Fruit fly (Drosophila melanogaster) whole organism, prepupa: ENCODE results near the gene PH4alphaSG2.

Experiments
- Blimp-1 ChIP-seq: fragments of 200-800 bp; sonication (Bioruptor generic); optimal IDR thresholded peaks from 3 replicates; lab custom pipeline; 2017; ENCODE audit warnings: missing biosample characterization, missing genetic modification characterization, mild to moderate bottlenecking, moderate library complexity, missing genetic modification reagents
- CG10631 ChIP-seq: fragments of 200-800 bp; sonication (Bioruptor generic); optimal IDR thresholded peaks from 2 replicates; lab custom pipeline; 2016; ENCODE audit warnings: missing biosample characterization, missing genetic modification characterization
- CG11294 ChIP-seq: fragments of 200-800 bp; sonication (Bioruptor generic); IDR thresholded peaks from 2 replicates; pipeline ENCODE4 v1.3.6; 2022; ENCODE audit warnings: missing biosample characterization, missing genetic modification characterization
- CG11902 ChIP-seq: fragments of 200-800 bp; sonication (Bioruptor generic); optimal IDR thresholded peaks from 3 replicates; lab custom pipeline; 2016; ENCODE audit warnings: missing biosample characterization, missing genetic modification characterization
- CG15336 ChIP-seq: fragments of 200-800 bp; sonication (Bioruptor generic); IDR thresholded peaks from 2 replicates; pipeline ENCODE4 v1.3.6; 2022; ENCODE audit warnings: missing biosample characterization, missing genetic modification characterization
- CG1621 ChIP-seq: fragments of 200-800 bp; sonication (Bioruptor generic); optimal IDR thresholded peaks from 3 replicates; lab custom pipeline; 2018; ENCODE audit warnings: missing biosample characterization, mild to moderate bottlenecking, missing genetic modification characterization
- CG16779 ChIP-seq: fragments of 200-800 bp; sonication (Bioruptor generic); optimal IDR thresholded peaks from 3 replicates; lab custom pipeline; 2017; ENCODE audit warnings: missing biosample characterization, mild to moderate bottlenecking, missing genetic modification characterization
- CG31627 ChIP-seq: fragments of 200-800 bp; sonication (Bioruptor generic); optimal IDR thresholded peaks from 3 replicates; lab custom pipeline; 2016; ENCODE audit warnings: missing biosample characterization, missing genetic modification characterization
- CG32006 ChIP-seq: fragments of 200-800 bp; sonication (Bioruptor generic); optimal IDR thresholded peaks from 3 replicates; lab custom pipeline; 2017; ENCODE audit warnings: missing biosample characterization, mild to moderate bottlenecking, missing genetic modification characterization
- CG3919 ChIP-seq: fragments of 200-800 bp; sonication (Bioruptor generic); optimal IDR thresholded peaks from 3 replicates; lab custom pipeline; 2016; ENCODE audit warnings: missing biosample characterization, missing genetic modification characterization
- CG4318 ChIP-seq: fragments of 200-800 bp; sonication (Bioruptor generic); optimal IDR thresholded peaks from 3 replicates; lab custom pipeline; 2017; ENCODE audit warnings: missing biosample characterization, mild to moderate bottlenecking, missing genetic modification characterization
- CG6163 ChIP-seq: fragments of 200-800 bp; sonication (Bioruptor generic); IDR thresholded peaks from 3 replicates; pipeline ENCODE4 v1.3.6; 2022; ENCODE audit warnings: missing biosample characterization, missing genetic modification characterization
- CG6276 ChIP-seq: fragments of 200-800 bp; sonication (Bioruptor generic); optimal IDR thresholded peaks from 2 replicates; lab custom pipeline; 2017; ENCODE audit warnings: missing biosample characterization, mild to moderate bottlenecking, missing genetic modification characterization
- CG6792 ChIP-seq: fragments of 200-800 bp; sonication (Bioruptor generic); optimal IDR thresholded peaks from 3 replicates; lab custom pipeline; 2016; ENCODE audit warnings: missing biosample characterization, missing genetic modification characterization
- CG7368 ChIP-seq: fragments of 200-800 bp; sonication (Bioruptor generic); optimal IDR thresholded peaks from 3 replicates; lab custom pipeline; 2016; ENCODE audit warnings: missing biosample characterization, missing genetic modification characterization
- CG8119 ChIP-seq: fragments of 200-800 bp; sonication (Bioruptor generic); IDR thresholded peaks from 3 replicates; pipeline ENCODE4 v1.3.6; 2022; ENCODE audit warnings: missing biosample characterization, missing genetic modification characterization
- CG8632 ChIP-seq: fragments of 200-800 bp; sonication (Bioruptor generic); optimal IDR thresholded peaks from 3 replicates; lab custom pipeline; 2016; ENCODE audit warnings: missing biosample characterization, missing genetic modification characterization
- CG9139 ChIP-seq: fragments of 200-800 bp; sonication (Bioruptor generic); optimal IDR thresholded peaks from 3 replicates; lab custom pipeline; 2017; ENCODE audit warnings: missing biosample characterization, mild to moderate bottlenecking, missing genetic modification characterization
- Eip78C ChIP-seq: fragments of 200-800 bp; sonication (Bioruptor generic); peaks from one replicate; lab custom pipeline; 2016; ENCODE audit warnings: missing biosample characterization, missing genetic modification characterization
- Ets21C ChIP-seq: fragments of 200-800 bp; sonication (Bioruptor generic); optimal IDR thresholded peaks from 3 replicates; lab custom pipeline; 2016; ENCODE audit warnings: missing biosample characterization, missing genetic modification characterization
- Ets96B ChIP-seq: fragments of 200-800 bp; optimal IDR thresholded peaks from 2 replicates; lab custom pipeline; 2019; ENCODE audit warnings: missing biosample characterization, mild to moderate bottlenecking, missing genetic modification characterization, moderate library complexity
- Gug ChIP-seq: fragments of 200-800 bp; sonication (Bioruptor generic); IDR thresholded peaks from 2 replicates; pipeline ENCODE4 v1.3.6; 2022; ENCODE audit warnings: missing biosample characterization, missing genetic modification characterization
- Hr4 ChIP-seq: fragments of 200-800 bp; sonication (Bioruptor generic); optimal IDR thresholded peaks from 3 replicates; lab custom pipeline; 2016; ENCODE audit warnings: missing biosample characterization, missing genetic modification characterization
- Lpt ChIP-seq: fragments of 200-800 bp; sonication (Bioruptor generic); optimal IDR thresholded peaks from 3 replicates; lab custom pipeline; 2016; ENCODE audit warnings: missing biosample characterization, missing genetic modification characterization
- Met ChIP-seq: fragments of 200-800 bp; sonication (Bioruptor generic); optimal IDR thresholded peaks from 3 replicates; lab custom pipeline; 2016; ENCODE audit warnings: missing biosample characterization, missing genetic modification characterization
- Smox ChIP-seq: fragments of 200-800 bp; sonication (Bioruptor generic); optimal IDR thresholded peaks from 3 replicates; lab custom pipeline; 2016; ENCODE audit warnings: missing biosample characterization, missing genetic modification characterization
- Sox14 ChIP-seq: fragments of 200-800 bp; sonication (Bioruptor generic); optimal IDR thresholded peaks from 3 replicates; lab custom pipeline; 2016; ENCODE audit warnings: missing biosample characterization, missing genetic modification characterization
- Sox15 ChIP-seq: fragments of 200-800 bp; sonication (Bioruptor generic); optimal IDR thresholded peaks from 3 replicates; lab custom pipeline; 2016; ENCODE audit warnings: missing biosample characterization, missing genetic modification characterization
- achi ChIP-seq: fragments of 200-800 bp; sonication (Bioruptor generic); optimal IDR thresholded peaks from 3 replicates; lab custom pipeline; 2016; ENCODE audit warnings: missing biosample characterization, missing genetic modification characterization
- acj6 ChIP-seq: fragments of 200-800 bp; sonication (Bioruptor generic); optimal IDR thresholded peaks from 3 replicates; lab custom pipeline; 2016; ENCODE audit warnings: missing biosample characterization, missing genetic modification characterization
- cyc ChIP-seq: fragments of 200-800 bp; sonication (Bioruptor generic); optimal IDR thresholded peaks from 3 replicates; lab custom pipeline; 2016; ENCODE audit warnings: missing biosample characterization, missing genetic modification characterization
- dsx ChIP-seq: fragments of 200-800 bp; optimal IDR thresholded peaks from 3 replicates; lab custom pipeline; 2019; ENCODE audit warnings: missing biosample characterization, mild to moderate bottlenecking, missing genetic modification characterization, moderate library complexity; ENCODE audit not compliant: poor library complexity, severe bottlenecking
- eg ChIP-seq: fragments of 200-800 bp; sonication (Bioruptor generic); IDR thresholded peaks from 3 replicates; pipeline ENCODE4 v1.3.6; 2022; ENCODE audit warnings: missing biosample characterization, missing genetic modification characterization
- fd59A ChIP-seq: fragments of 200-800 bp; sonication (Bioruptor generic); optimal IDR thresholded peaks from 2 replicates; lab custom pipeline; 2017; ENCODE audit warnings: missing biosample characterization, mild to moderate bottlenecking, missing genetic modification characterization, missing genetic modification reagents
- fd85E ChIP-seq: fragments of 200-800 bp; sonication (Bioruptor generic); optimal IDR thresholded peaks from 3 replicates; lab custom pipeline; 2016; ENCODE audit warnings: missing biosample characterization, missing genetic modification characterization
- fkh ChIP-seq: fragments of 200-800 bp; sonication (Bioruptor generic); optimal IDR thresholded peaks from 3 replicates; lab custom pipeline; 2017; ENCODE audit warnings: missing biosample characterization, mild to moderate bottlenecking, missing genetic modification characterization, moderate library complexity
- lz ChIP-seq: fragments of 200-800 bp; sonication (Bioruptor generic); optimal IDR thresholded peaks from 3 replicates; lab custom pipeline; 2016; ENCODE audit warnings: missing biosample characterization, missing genetic modification characterization
- net ChIP-seq: fragments of 200-800 bp; sonication (Bioruptor generic); optimal IDR thresholded peaks from 3 replicates; lab custom pipeline; 2016; ENCODE audit warnings: missing biosample characterization, missing genetic modification characterization
- spab ChIP-seq: fragments of 200-800 bp; sonication (Bioruptor generic); optimal IDR thresholded peaks from 2 replicates; lab custom pipeline; 2017; ENCODE audit warnings: missing biosample characterization, mild to moderate bottlenecking, missing genetic modification characterization, missing genetic modification reagents
- svp ChIP-seq: fragments of 200-800 bp; sonication (Bioruptor generic); peaks from one replicate; lab custom pipeline; 2016; ENCODE audit warnings: missing biosample characterization, missing genetic modification characterization
- topi ChIP-seq: fragments of 200-800 bp; sonication (Bioruptor generic); optimal IDR thresholded peaks from 3 replicates; lab custom pipeline; 2016; ENCODE audit warnings: missing biosample characterization, missing genetic modification characterization

Gene PH4alphaSG2

DNA sequence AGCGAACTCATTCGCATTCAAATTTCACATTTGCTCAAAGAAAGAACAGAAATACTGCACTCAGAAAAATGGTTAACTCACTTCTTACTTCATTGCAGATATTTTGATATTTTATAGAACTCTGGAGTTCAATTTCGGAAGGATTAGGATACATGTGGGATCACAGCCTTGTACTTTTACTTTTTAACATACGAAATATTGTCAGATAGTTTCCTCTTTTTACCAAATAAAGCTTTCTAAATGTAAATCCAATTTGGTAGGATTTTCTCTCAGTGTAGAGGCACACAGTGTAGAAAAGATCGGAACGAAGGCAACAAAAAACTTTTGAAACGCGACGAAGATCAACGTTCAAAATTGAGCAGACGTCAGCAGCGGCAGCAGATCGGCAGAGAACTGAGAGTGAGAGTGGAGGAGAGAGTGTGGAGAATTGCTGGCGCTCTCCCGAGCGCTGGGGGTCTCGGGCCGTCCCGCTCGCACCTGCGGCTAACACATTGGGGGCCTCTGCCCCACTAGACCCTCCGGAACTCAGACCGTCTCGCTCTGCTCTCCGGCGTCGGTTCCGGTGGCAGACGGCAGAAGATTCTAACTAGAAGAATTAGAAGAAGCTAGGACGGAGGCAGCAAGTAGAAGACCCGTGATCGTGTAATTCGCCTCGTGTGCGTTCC lies 42.2 kb downstream of the PH4alphaSG2 start, which contains the start of gene tmod (continued):
- TF ChIP-seq CG31627 (GFP tag; lab: Kevin White, UChicago) (peak; percentile 34), Met (peak; percentile 17), Blimp-1 (GFP tag; lab: Kevin White, UChicago) (no peak), Lpt (GFP tag; lab: Kevin White, UChicago) (peak; percentile 29), acj6 (GFP tag; lab: Kevin White, UChicago) (peak; percentile 43), net (peak; percentile 39), dsx (no peak), svp (GFP tag; lab: Kevin White, UChicago) (peak; percentile 66), Sox14 (GFP tag; lab: Kevin White, UChicago) (peak; percentile 51)

DNA sequence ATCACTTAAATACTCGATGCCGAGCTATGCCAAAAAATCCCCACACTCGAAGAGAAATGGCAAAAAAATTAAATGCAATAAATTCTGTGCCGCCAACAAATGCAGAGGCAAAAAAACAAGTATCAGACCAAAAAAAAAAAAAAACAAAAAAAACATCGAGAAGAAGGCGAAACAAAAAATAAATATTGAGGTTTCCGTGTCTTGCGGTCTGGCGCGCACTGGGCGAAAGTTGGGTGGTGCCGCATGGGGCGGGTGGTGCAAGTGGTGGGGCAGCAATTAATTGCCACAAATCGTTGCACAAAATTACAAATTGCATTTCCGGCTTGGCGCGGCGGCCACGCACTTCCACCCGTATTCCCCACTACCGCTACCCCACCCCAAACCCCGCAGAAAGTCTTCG lies 44.6 kb downstream of the PH4alphaSG2 start:
- no peak for TF ChIP-seq spab
- TF ChIP-seq CG15336 (GFP tag; lab: Robert Waterston, UW) = 0 out of 2 replicates have a peak, but pooled peaks have one; percentile 17
- peak; percentile 67; the same call in 2 of the 3 replicates for TF ChIP-seq eg
- TF ChIP-seq CG6163 (GFP tag; lab: Robert Waterston, UW) = peak; percentile 25; the same call in 1 of the 3 replicates
- peak; percentile 42 for TF ChIP-seq CG6276

DNA sequence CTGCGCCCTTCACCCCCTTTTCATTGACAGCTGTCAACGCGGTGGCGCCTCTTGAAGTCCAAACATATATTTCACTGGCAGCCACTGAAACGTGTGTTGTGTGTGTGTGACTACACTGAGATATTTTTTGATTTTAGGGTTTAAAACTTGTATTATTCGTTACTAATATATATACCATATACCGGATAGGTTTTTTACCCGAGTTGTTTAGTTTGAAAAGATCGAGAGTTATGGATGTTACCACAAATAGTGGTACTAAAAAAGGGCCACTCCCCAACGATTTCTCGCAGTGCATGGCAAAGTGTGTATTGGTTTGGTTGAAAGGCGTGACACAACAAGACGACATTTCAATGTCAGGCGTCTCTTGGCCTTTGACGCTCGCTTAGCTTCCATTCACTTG lies 46.6 kb downstream of the PH4alphaSG2 start:
- no peak for TF ChIP-seq CG10631 (GFP tag; lab: Kevin White, UChicago)
- no peak for TF ChIP-seq CG32006 (GFP tag; lab: Kevin White, UChicago)
- no peak for TF ChIP-seq Eip78C
- no peak for TF ChIP-seq CG6163 (GFP tag; lab: Robert Waterston, UW)
- TF ChIP-seq CG3919 (GFP tag; lab: Kevin White, UChicago) = no peak
- no peak for TF ChIP-seq achi
- no peak for TF ChIP-seq CG7368 (GFP tag; lab: Kevin White, UChicago)
- TF ChIP-seq svp (GFP tag; lab: Kevin White, UChicago) = no peak
- TF ChIP-seq CG4318 (GFP tag; lab: Kevin White, UChicago) = no peak
- TF ChIP-seq CG9139 = no peak
- no peak for TF ChIP-seq net
- no peak for TF ChIP-seq Blimp-1 (GFP tag; lab: Kevin White, UChicago)
- no peak for TF ChIP-seq CG15336 (GFP tag; lab: Robert Waterston, UW)
- no peak for TF ChIP-seq fd85E (GFP tag; lab: Kevin White, UChicago)
- no peak for TF ChIP-seq fd59A (GFP tag; lab: Kevin White, UChicago)
- no peak for TF ChIP-seq fkh
- TF ChIP-seq CG31627 (GFP tag; lab: Kevin White, UChicago) = no peak
- no peak for TF ChIP-seq topi (GFP tag; lab: Kevin White, UChicago)
- no peak for TF ChIP-seq acj6 (GFP tag; lab: Kevin White, UChicago)

DNA sequence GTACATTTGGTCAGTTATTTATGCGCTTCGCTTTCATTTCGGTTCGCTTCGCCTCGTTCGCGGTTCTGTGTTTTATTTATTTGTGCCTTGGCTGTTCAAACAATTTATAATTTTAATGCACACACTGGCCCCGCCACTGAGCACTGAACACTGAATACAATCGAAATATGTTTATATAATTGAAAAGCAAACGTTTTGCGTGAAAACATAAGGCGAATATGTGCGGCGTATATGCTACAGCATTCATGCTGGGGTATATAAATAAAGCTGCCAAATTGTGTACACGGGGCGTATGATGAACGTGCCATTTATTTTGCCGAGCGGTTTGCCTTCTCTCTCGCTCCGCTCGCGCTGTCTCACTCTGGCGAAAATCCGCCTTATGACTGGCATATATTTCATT lies 47.0 kb downstream of the PH4alphaSG2 start:
- TF ChIP-seq CG6792 (GFP tag; lab: Kevin White, UChicago) (no peak), fkh (peak; percentile 73)
- TF ChIP-seq, all 60 proteins: peak for 1

DNA sequence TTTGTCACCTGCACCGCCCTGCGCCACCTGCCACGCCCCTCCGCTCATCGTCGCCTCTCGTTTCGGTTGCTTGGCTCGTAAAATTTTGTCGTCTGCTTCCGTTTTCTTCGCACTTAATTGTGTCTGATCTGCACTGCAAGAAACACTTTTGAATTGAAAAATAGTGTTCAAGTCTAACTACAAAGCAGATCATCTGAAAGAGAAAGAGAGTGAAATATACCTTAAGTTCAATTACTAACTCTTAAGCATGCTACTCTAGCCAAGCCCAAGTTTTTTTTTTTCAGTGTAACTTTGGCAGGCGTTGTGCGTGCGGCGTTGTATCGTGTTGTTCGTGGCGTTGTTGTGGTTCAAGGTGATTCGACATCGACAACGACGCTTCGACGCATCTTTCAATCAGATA lies 50.3 kb downstream of the PH4alphaSG2 start:
- TF ChIP-seq CG10631 (GFP tag; lab: Kevin White, UChicago) = peak; percentile 55
- peak; percentile 50 for TF ChIP-seq CG7368 (GFP tag; lab: Kevin White, UChicago)
- TF ChIP-seq CG3919 (GFP tag; lab: Kevin White, UChicago) = peak; percentile 74
- peak; percentile 66 for TF ChIP-seq net
- TF ChIP-seq Lpt (GFP tag; lab: Kevin White, UChicago) = peak; percentile 38
- peak; percentile 79 for TF ChIP-seq Gug
- peak; percentile 70 for TF ChIP-seq Hr4 (GFP tag; lab: Kevin White, UChicago)
- TF ChIP-seq CG8632 = peak; percentile 24
- TF ChIP-seq fkh = peak; percentile 51
- TF ChIP-seq CG6163 (GFP tag; lab: Robert Waterston, UW) = peak; percentile 84
- TF ChIP-seq Sox14 (GFP tag; lab: Kevin White, UChicago) = peak; percentile 58
- TF ChIP-seq Smox = peak; percentile 52
- peak; percentile 58 for TF ChIP-seq achi
- no peak for TF ChIP-seq dsx
- TF ChIP-seq CG31627 (GFP tag; lab: Kevin White, UChicago) = peak; percentile 68
- peak; percentile 46 for TF ChIP-seq Sox15
- peak; percentile 64 for TF ChIP-seq CG11902 (GFP tag; lab: Kevin White, UChicago)
- TF ChIP-seq cyc (GFP tag; lab: Kevin White, UChicago) = peak; percentile 82
- TF ChIP-seq lz (GFP tag; lab: Kevin White, UChicago) = peak; percentile 64
- TF ChIP-seq CG1621 (tag; lab: Kevin White, UChicago) = peak; percentile 51
- peak; percentile 79 for TF ChIP-seq CG11294 (GFP tag; lab: Robert Waterston, UW)
- TF ChIP-seq Ets96B (tag; lab: Kevin White, UChicago) = peak; percentile 42
- TF ChIP-seq CG16779 (tag; lab: Kevin White, UChicago) = peak; percentile 9
- peak; percentile 22 for TF ChIP-seq Ets21C
- peak; percentile 78 for TF ChIP-seq Eip78C
- peak; percentile 56 for TF ChIP-seq topi (GFP tag; lab: Kevin White, UChicago)
- peak; percentile 70 for TF ChIP-seq CG8119 (GFP tag; lab: Robert Waterston, UW)
- TF ChIP-seq Met = peak; percentile 47
